Worm (Caenorhabditis elegans) whole organism, young adult: ENCODE results near the gene T08B6.1.

Source experiments
- B0019.2 ChIP-seq: fragments of 200-800 bp; sonication (Bioruptor generic); conservative IDR thresholded peaks from 2 replicates; pipeline ENCODE4 v1.3.6; 2022; ENCODE audit warnings: missing genetic modification reagents, missing genetic modification characterization, missing compliant biosample characterization
- D2030.7 ChIP-seq: fragments of 200-800 bp; sonication (Bioruptor generic); IDR thresholded peaks from 2 replicates; pipeline ENCODE4 v1.3.6; 2022; ENCODE audit warnings: missing genetic modification reagents, missing genetic modification characterization, missing compliant biosample characterization
- F23B12.7 ChIP-seq: sonication (generic microtip); optimal IDR thresholded peaks from 2 replicates; lab custom pipeline; 2017; ENCODE audit warnings: missing genetic modification characterization, mild to moderate bottlenecking, missing compliant biosample characterization, antibody characterized with exemption, moderate library complexity; ENCODE audit not compliant: insufficient read depth
- F33H1.4 ChIP-seq: fragments of 200-800 bp; sonication (Bioruptor generic); IDR thresholded peaks from 2 replicates; pipeline ENCODE4 v1.3.6; 2022; ENCODE audit warnings: missing genetic modification reagents, missing genetic modification characterization, missing compliant biosample characterization
- F37B4.10 ChIP-seq: fragments of 200-800 bp; sonication (Bioruptor generic); IDR thresholded peaks from 2 replicates; pipeline ENCODE4 v1.3.6; 2022; ENCODE audit warnings: missing genetic modification characterization, missing compliant biosample characterization
- F39B2.1 ChIP-seq: fragments of 200-800 bp; sonication (Bioruptor generic); IDR thresholded peaks from 2 replicates; pipeline ENCODE4 v1.3.6; 2022; ENCODE audit warnings: missing genetic modification reagents, missing genetic modification characterization, missing compliant biosample characterization
- F49E8.2 ChIP-seq: sonication (generic microtip); optimal IDR thresholded peaks from 3 replicates; lab custom pipeline; 2017; ENCODE audit warnings: missing genetic modification characterization, mild to moderate bottlenecking, missing compliant biosample characterization, antibody characterized with exemption, moderate library complexity; ENCODE audit not compliant: insufficient read depth
- F55B11.4 ChIP-seq: sonication (generic microtip); optimal IDR thresholded peaks from 2 replicates; lab custom pipeline; 2016; ENCODE audit warnings: missing compliant biosample characterization, missing genetic modification characterization, borderline replicate concordance; ENCODE audit not compliant: insufficient read depth
- T07F8.4 ChIP-seq: sonication (generic microtip); optimal IDR thresholded peaks from 2 replicates; lab custom pipeline; 2016; ENCODE audit warnings: mild to moderate bottlenecking, missing genetic modification characterization, moderate library complexity, missing compliant biosample characterization
- Y67H2A.10 ChIP-seq: fragments of 200-800 bp; sonication (Bioruptor generic); conservative IDR thresholded peaks from 2 replicates; pipeline ENCODE4 v1.3.6; 2022; ENCODE audit warnings: missing genetic modification reagents, missing genetic modification characterization, missing compliant biosample characterization
- akir-1 ChIP-seq: fragments of 200-800 bp; sonication (Bioruptor generic); optimal IDR thresholded peaks from 2 replicates; lab custom pipeline; 2018; ENCODE audit warnings: mild to moderate bottlenecking, missing genetic modification characterization, moderate library complexity, missing compliant biosample characterization
- attf-5 ChIP-seq: fragments of 200-800 bp; sonication (Bioruptor generic); optimal IDR thresholded peaks from 2 replicates; lab custom pipeline; 2018; ENCODE audit warnings: mild to moderate bottlenecking, missing genetic modification characterization, missing compliant biosample characterization
- attf-6 ChIP-seq: fragments of 200-800 bp; sonication (Bioruptor generic); IDR thresholded peaks from 2 replicates; pipeline ENCODE4 v1.3.6; 2022; ENCODE audit warnings: missing genetic modification reagents, missing genetic modification characterization, missing compliant biosample characterization
- ccch-3 ChIP-seq: fragments of 200-800 bp; sonication (Bioruptor generic); optimal IDR thresholded peaks from 2 replicates; lab custom pipeline; 2018; ENCODE audit warnings: mild to moderate bottlenecking, missing genetic modification characterization, missing compliant biosample characterization
- cebp-2 ChIP-seq: fragments of 200-800 bp; sonication (Bioruptor generic); IDR thresholded peaks from 2 replicates; pipeline ENCODE4 v1.3.6; 2022; ENCODE audit warnings: missing genetic modification characterization, missing compliant biosample characterization
- ceh-100 ChIP-seq: fragments of 200-800 bp; sonication (Bioruptor generic); IDR thresholded peaks from 2 replicates; pipeline ENCODE4 v1.3.6; 2022; ENCODE audit warnings: missing genetic modification reagents, missing genetic modification characterization, missing compliant biosample characterization
- ceh-79 ChIP-seq: sonication (generic microtip); optimal IDR thresholded peaks from 2 replicates; lab custom pipeline; 2017; ENCODE audit warnings: mild to moderate bottlenecking, missing genetic modification characterization, missing compliant biosample characterization
- die-1 ChIP-seq: sonication (generic microtip); optimal IDR thresholded peaks from 2 replicates; lab custom pipeline; 2016; ENCODE audit warnings: missing genotype, mild to moderate bottlenecking, missing genetic modification characterization, missing compliant biosample characterization
- egl-18 ChIP-seq: fragments of 200-800 bp; sonication (Bioruptor generic); IDR thresholded peaks from 2 replicates; pipeline ENCODE4 v1.3.6; 2022; ENCODE audit warnings: missing genetic modification reagents, missing genetic modification characterization, missing compliant biosample characterization
- egrh-3 ChIP-seq: fragments of 200-800 bp; sonication (Bioruptor generic); IDR thresholded peaks from 2 replicates; pipeline ENCODE4 v1.3.6; 2022; ENCODE audit warnings: missing genetic modification reagents, missing genetic modification characterization, missing compliant biosample characterization
- ekl-4 ChIP-seq: fragments of 200-800 bp; sonication (Bioruptor generic); IDR thresholded peaks from 2 replicates; pipeline ENCODE4 v1.3.6; 2022; ENCODE audit warnings: missing genetic modification reagents, missing genetic modification characterization, missing compliant biosample characterization
- gei-17 ChIP-seq: fragments of 200-800 bp; sonication (Bioruptor generic); optimal IDR thresholded peaks from 2 replicates; lab custom pipeline; 2018; ENCODE audit warnings: mild to moderate bottlenecking, missing genetic modification characterization, missing compliant biosample characterization
- him-1 ChIP-seq: sonication (generic microtip); optimal IDR thresholded peaks from 2 replicates; lab custom pipeline; 2016; ENCODE audit warnings: missing genotype, missing genetic modification reagents, missing genetic modification characterization, missing compliant biosample characterization
- hlh-12 ChIP-seq: sonication (generic microtip); optimal IDR thresholded peaks from 2 replicates; lab custom pipeline; 2016; ENCODE audit warnings: missing genetic modification characterization, missing compliant biosample characterization
- hmg-1.2 ChIP-seq: fragments of 200-800 bp; sonication (Bioruptor generic); IDR thresholded peaks from 2 replicates; pipeline ENCODE4 v1.3.6; 2022; ENCODE audit warnings: missing genetic modification reagents, missing genetic modification characterization, missing compliant biosample characterization
- let-607 ChIP-seq, 2 experiments: fragments of 200-800 bp in 1 of 2; sonication (Bioruptor generic) in 1 of 2; sonication (generic microtip) in 1 of 2; optimal IDR thresholded peaks; 2 replicates each; lab custom pipeline; 2016 to 2018; ENCODE audit warnings: mild to moderate bottlenecking in 2 of 2, missing compliant biosample characterization in 2 of 2, missing genetic modification characterization in 2 of 2, moderate library complexity in 2 of 2, missing genotype in 1 of 2
- lin-35 ChIP-seq, 3 experiments: fragments of 150-350 bp in 2 of 3; sonication (generic microtip) in 1 of 3; optimal IDR thresholded peaks; 2 replicates each; lab custom pipeline; 2014 to 2018; ENCODE audit warnings: missing biosample characterization in 3 of 3, missing genetic modification characterization in 3 of 3, missing genetic modification reagents in 3 of 3
- lin-40 ChIP-seq: sonication (generic microtip); optimal IDR thresholded peaks from 2 replicates; lab custom pipeline; 2016; ENCODE audit warnings: missing genetic modification characterization, mild to moderate bottlenecking, missing compliant biosample characterization, missing genotype, missing genetic modification reagents
- lir-1 ChIP-seq: fragments of 200-800 bp; sonication (Bioruptor generic); conservative IDR thresholded peaks from 2 replicates; pipeline ENCODE4 v1.3.6; 2022; ENCODE audit warnings: missing genetic modification reagents, missing genetic modification characterization, missing compliant biosample characterization
- madf-8 ChIP-seq: fragments of 200-800 bp; sonication (Bioruptor generic); conservative IDR thresholded peaks from 2 replicates; pipeline ENCODE4 v1.3.6; 2022; ENCODE audit warnings: missing genetic modification reagents, missing genetic modification characterization, missing compliant biosample characterization
- mcd-1 ChIP-seq: fragments of 200-800 bp; sonication (Bioruptor generic); IDR thresholded peaks from 2 replicates; pipeline ENCODE4 v1.3.6; 2022; ENCODE audit warnings: missing genetic modification reagents, missing genetic modification characterization, missing compliant biosample characterization
- mel-28 ChIP-seq: sonication (generic microtip); optimal IDR thresholded peaks from 2 replicates; lab custom pipeline; 2016; ENCODE audit warnings: borderline replicate concordance, mild to moderate bottlenecking, missing genetic modification characterization, missing compliant biosample characterization
- nfya-1 ChIP-seq: sonication (generic microtip); optimal IDR thresholded peaks from 2 replicates; lab custom pipeline; 2017; ENCODE audit warnings: antibody characterized with exemption, missing compliant biosample characterization, missing genetic modification characterization, borderline replicate concordance; ENCODE audit not compliant: insufficient read depth
- nfya-2 ChIP-seq: fragments of 200-800 bp; sonication (Bioruptor generic); IDR thresholded peaks from 2 replicates; pipeline ENCODE4 v1.3.6; 2022; ENCODE audit warnings: missing genetic modification reagents, missing genetic modification characterization, missing compliant biosample characterization
- nfyb-1 ChIP-seq: fragments of 200-800 bp; sonication (Bioruptor generic); IDR thresholded peaks from 2 replicates; pipeline ENCODE4 v1.3.6; 2022; ENCODE audit warnings: missing genetic modification reagents, missing genetic modification characterization, missing compliant biosample characterization
- nhr-120 ChIP-seq: fragments of 200-800 bp; sonication (Bioruptor generic); IDR thresholded peaks from 2 replicates; pipeline ENCODE4 v1.3.6; 2022; ENCODE audit warnings: missing genetic modification characterization, missing compliant biosample characterization
- pbrm-1 ChIP-seq: fragments of 200-800 bp; sonication (Bioruptor generic); IDR thresholded peaks from 2 replicates; pipeline ENCODE4 v1.3.6; 2022; ENCODE audit warnings: missing genetic modification reagents, missing genetic modification characterization, missing compliant biosample characterization
- rec-8 ChIP-seq, 2 experiments: sonication (generic microtip); optimal IDR thresholded peaks; 2 replicates each; lab custom pipeline; 2016; ENCODE audit warnings: mild to moderate bottlenecking in 2 of 2, missing genetic modification characterization in 2 of 2, missing genetic modification reagents in 2 of 2, missing genotype in 2 of 2, missing biosample characterization in 1 of 2, missing compliant biosample characterization in 1 of 2, moderate library complexity in 1 of 2
- rpc-1 ChIP-seq, 2 experiments: fragments of 150-350 bp in 1 of 2; sonication (generic microtip) in 1 of 2; optimal IDR thresholded peaks; 2 replicates each; lab custom pipeline; 2014 to 2018; ENCODE audit warnings: missing biosample characterization in 1 of 2, missing genetic modification characterization in 1 of 2, missing genetic modification reagents in 1 of 2, missing genotype in 1 of 2
- sdz-38 ChIP-seq: sonication (generic microtip); optimal IDR thresholded peaks from 2 replicates; lab custom pipeline; 2016; ENCODE audit warnings: missing genotype, missing genetic modification characterization, missing compliant biosample characterization
- sea-2 ChIP-seq: fragments of 200-800 bp; sonication (Bioruptor generic); IDR thresholded peaks from 2 replicates; pipeline ENCODE4 v1.3.6; 2022; ENCODE audit warnings: missing genetic modification characterization, missing compliant biosample characterization
- snpc-4 ChIP-seq, 5 experiments: fragments of 150-350 bp in 1 of 5; sonication (generic microtip) in 4 of 5; optimal IDR thresholded peaks; 2 replicates each; lab custom pipeline; 2014 to 2018; ENCODE audit warnings: missing genetic modification characterization in 5 of 5, missing biosample characterization in 3 of 5, antibody characterized with exemption in 2 of 5, mild to moderate bottlenecking in 2 of 5, missing compliant biosample characterization in 2 of 5, missing genotype in 2 of 5, moderate library complexity in 2 of 5, missing genetic modification reagents in 1 of 5
- zfh-2 ChIP-seq: fragments of 200-800 bp; sonication (Bioruptor generic); conservative IDR thresholded peaks from 2 replicates; pipeline ENCODE4 v1.3.6; 2022; ENCODE audit warnings: missing genetic modification reagents, missing genetic modification characterization, missing compliant biosample characterization
- zim-3 ChIP-seq: sonication (generic microtip); optimal IDR thresholded peaks from 2 replicates; lab custom pipeline; 2017; ENCODE audit warnings: mild to moderate bottlenecking, missing genetic modification characterization, moderate library complexity, missing compliant biosample characterization
- ztf-28 ChIP-seq: fragments of 200-800 bp; sonication (Bioruptor generic); IDR thresholded peaks from 2 replicates; pipeline ENCODE4 v1.3.6; 2022; ENCODE audit warnings: missing genetic modification reagents, missing genetic modification characterization, missing compliant biosample characterization
- ztf-3 ChIP-seq: fragments of 200-800 bp; sonication (Bioruptor generic); optimal IDR thresholded peaks from 2 replicates; lab custom pipeline; 2018; ENCODE audit warnings: mild to moderate bottlenecking, missing genetic modification characterization, missing compliant biosample characterization
- ztf-6 ChIP-seq: fragments of 200-800 bp; sonication (Bioruptor generic); IDR thresholded peaks from 2 replicates; pipeline ENCODE4 v1.3.6; 2022; ENCODE audit warnings: missing genetic modification reagents, missing genetic modification characterization, missing compliant biosample characterization

The T08B6.1 gene

DNA sequence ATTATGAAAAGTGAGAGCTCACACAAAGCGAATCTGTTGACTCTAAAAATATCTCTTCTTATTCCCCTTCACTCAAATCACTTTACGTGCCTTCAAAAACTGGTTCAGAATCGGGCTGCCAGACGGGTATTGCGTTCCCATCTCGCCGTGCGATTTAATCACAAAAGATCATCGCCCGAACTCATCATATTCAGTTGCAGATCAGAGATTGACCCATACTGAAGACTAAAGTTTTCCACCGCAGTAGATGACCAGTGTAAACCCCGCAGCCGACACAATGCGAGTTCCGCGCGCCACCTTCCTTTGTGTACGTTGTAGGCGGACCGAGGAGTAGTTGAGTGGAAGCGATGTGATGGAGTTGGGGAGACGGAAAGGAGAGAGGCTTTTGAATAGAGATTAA lies 6.5 kb downstream of the T08B6.1 start (continued):
- TF ChIP-seq egl-18 (GFP tag; lab: Robert Waterston, UW) (no peak), T07F8.4 (tag; lab: Kevin White, UChicago) (no peak), let-607 (tag; optimal IDR thresholded peaks at IDR 0.05; lab: Kevin White, UChicago) (no peak), hlh-12 (no peak), ztf-6 (GFP tag; lab: Robert Waterston, UW) (no peak), F33H1.4 (peak; percentile 65), him-1 (tag; lab: Kevin White, UChicago) (peak; percentile 92), F37B4.10 (GFP tag; lab: Robert Waterston, UW) (no peak), B0019.2 (GFP tag; lab: Robert Waterston, UW) (no peak), ztf-3 (no peak), gei-17 (GFP tag; lab: Kevin White, UChicago) (no peak), nfya-2 (no peak), mel-28 (no peak), attf-5 (no peak), ceh-79 (tag; lab: Kevin White, UChicago) (no peak), F55B11.4 (tag; lab: Kevin White, UChicago) (no peak), ceh-100 (GFP tag; lab: Robert Waterston, UW) (peak; percentile 55), sea-2 (GFP tag; lab: Robert Waterston, UW) (no peak), attf-6 (GFP tag; lab: Robert Waterston, UW) (peak; percentile 96), nfyb-1 (GFP tag; lab: Robert Waterston, UW) (no peak), ztf-28 (GFP tag; lab: Robert Waterston, UW) (no peak), nhr-120 (no peak), rec-8 (tag; optimal IDR thresholded peaks at IDR 0.05; lab: Kevin White, UChicago) (peak in 1 of 2 experiments; percentile 25), F39B2.1 (no peak; the same call in 1 of the 2 replicates), egrh-3 (0 out of 2 replicates have a peak, but pooled peaks have one; percentile 26), D2030.7 (peak; percentile 98), lin-40 (tag; lab: Kevin White, UChicago) (no peak), zim-3 (tag; lab: Kevin White, UChicago) (no peak), F49E8.2 (peak; percentile 95), pbrm-1 (GFP tag; lab: Robert Waterston, UW) (peak; percentile 97), cebp-2 (GFP tag; lab: Robert Waterston, UW) (no peak), lir-1 (peak; percentile 77), die-1 (no peak), ekl-4 (GFP tag; lab: Robert Waterston, UW) (peak; percentile 87), F23B12.7 (tag; lab: Kevin White, UChicago) (peak; percentile 73), snpc-4 (GFP tag; optimal IDR thresholded peaks at IDR 0.05; lab: Kevin White, UChicago) (peak; percentile 99), snpc-4 (tag; optimal IDR thresholded peaks at IDR 0.05; lab: Kevin White, UChicago) (peak; percentile 98 to 99 (median 98)), nfya-1 (tag; lab: Kevin White, UChicago) (no peak), lin-35 (GFP tag; optimal IDR thresholded peaks at IDR 0.05; lab: Kevin White, UChicago) (no peak), Y67H2A.10 (GFP tag; lab: Robert Waterston, UW) (no peak), sdz-38 (tag; lab: Kevin White, UChicago) (no peak), mcd-1 (GFP tag; lab: Robert Waterston, UW) (peak; percentile 78), hmg-1.2 (GFP tag; lab: Robert Waterston, UW) (peak; percentile 95), rpc-1 (optimal IDR thresholded peaks at IDR 0.05; lab: Kevin White, UChicago) (no peak), rpc-1 (tag; optimal IDR thresholded peaks at IDR 0.05; lab: Kevin White, UChicago) (peak; percentile 25), akir-1 (GFP tag; lab: Kevin White, UChicago) (no peak), madf-8 (GFP tag; lab: Robert Waterston, UW) (peak; percentile 46), ccch-3 (GFP tag; lab: Kevin White, UChicago) (no peak), zfh-2 (GFP tag; lab: Robert Waterston, UW) (no peak)
